Fruit fly (Drosophila melanogaster) whole organism, prepupa: Measurements from ENCODE around the gene CG3117.

Experiments used
- CG11294 ChIP-seq: fragments of 200-800 bp; sonication (Bioruptor generic); IDR thresholded peaks from 2 replicates; pipeline ENCODE4 v1.3.6; 2022; ENCODE audit warnings: missing biosample characterization, missing genetic modification characterization
- CG11762 ChIP-seq: fragments of 200-800 bp; sonication (Bioruptor generic); optimal IDR thresholded peaks from 3 replicates; lab custom pipeline; 2016; ENCODE audit warnings: missing biosample characterization, missing genetic modification characterization; ENCODE audit not compliant: insufficient read depth
- CG11902 ChIP-seq: fragments of 200-800 bp; sonication (Bioruptor generic); optimal IDR thresholded peaks from 3 replicates; lab custom pipeline; 2016; ENCODE audit warnings: missing biosample characterization, missing genetic modification characterization
- CG15336 ChIP-seq: fragments of 200-800 bp; sonication (Bioruptor generic); IDR thresholded peaks from 2 replicates; pipeline ENCODE4 v1.3.6; 2022; ENCODE audit warnings: missing biosample characterization, missing genetic modification characterization
- CG1621 ChIP-seq: fragments of 200-800 bp; sonication (Bioruptor generic); optimal IDR thresholded peaks from 3 replicates; lab custom pipeline; 2018; ENCODE audit warnings: missing biosample characterization, mild to moderate bottlenecking, missing genetic modification characterization
- CG16779 ChIP-seq: fragments of 200-800 bp; sonication (Bioruptor generic); optimal IDR thresholded peaks from 3 replicates; lab custom pipeline; 2017; ENCODE audit warnings: missing biosample characterization, mild to moderate bottlenecking, missing genetic modification characterization
- CG31627 ChIP-seq: fragments of 200-800 bp; sonication (Bioruptor generic); optimal IDR thresholded peaks from 3 replicates; lab custom pipeline; 2016; ENCODE audit warnings: missing biosample characterization, missing genetic modification characterization
- CG32006 ChIP-seq: fragments of 200-800 bp; sonication (Bioruptor generic); optimal IDR thresholded peaks from 3 replicates; lab custom pipeline; 2017; ENCODE audit warnings: missing biosample characterization, mild to moderate bottlenecking, missing genetic modification characterization
- CG4318 ChIP-seq: fragments of 200-800 bp; sonication (Bioruptor generic); optimal IDR thresholded peaks from 3 replicates; lab custom pipeline; 2017; ENCODE audit warnings: missing biosample characterization, mild to moderate bottlenecking, missing genetic modification characterization
- CG6163 ChIP-seq: fragments of 200-800 bp; sonication (Bioruptor generic); IDR thresholded peaks from 3 replicates; pipeline ENCODE4 v1.3.6; 2022; ENCODE audit warnings: missing biosample characterization, missing genetic modification characterization
- CG6792 ChIP-seq: fragments of 200-800 bp; sonication (Bioruptor generic); optimal IDR thresholded peaks from 3 replicates; lab custom pipeline; 2016; ENCODE audit warnings: missing biosample characterization, missing genetic modification characterization
- CG6808 ChIP-seq: fragments of 200-800 bp; sonication (Bioruptor generic); optimal IDR thresholded peaks from 3 replicates; lab custom pipeline; 2017; ENCODE audit warnings: missing biosample characterization, missing genetic modification characterization, mild to moderate bottlenecking, moderate library complexity, missing genetic modification reagents
- CG6854 ChIP-seq: fragments of 200-800 bp; sonication (Bioruptor generic); optimal IDR thresholded peaks from 2 replicates; lab custom pipeline; 2017; ENCODE audit warnings: missing biosample characterization, mild to moderate bottlenecking, missing genetic modification characterization
- CG7368 ChIP-seq: fragments of 200-800 bp; sonication (Bioruptor generic); optimal IDR thresholded peaks from 3 replicates; lab custom pipeline; 2016; ENCODE audit warnings: missing biosample characterization, missing genetic modification characterization
- CG8119 ChIP-seq: fragments of 200-800 bp; sonication (Bioruptor generic); IDR thresholded peaks from 3 replicates; pipeline ENCODE4 v1.3.6; 2022; ENCODE audit warnings: missing biosample characterization, missing genetic modification characterization
- CG8319 ChIP-seq: fragments of 200-800 bp; sonication (Bioruptor generic); optimal IDR thresholded peaks from 3 replicates; lab custom pipeline; 2016; ENCODE audit warnings: missing biosample characterization, missing genetic modification characterization
- CG8632 ChIP-seq: fragments of 200-800 bp; sonication (Bioruptor generic); optimal IDR thresholded peaks from 3 replicates; lab custom pipeline; 2016; ENCODE audit warnings: missing biosample characterization, missing genetic modification characterization
- CG9139 ChIP-seq: fragments of 200-800 bp; sonication (Bioruptor generic); optimal IDR thresholded peaks from 3 replicates; lab custom pipeline; 2017; ENCODE audit warnings: missing biosample characterization, mild to moderate bottlenecking, missing genetic modification characterization
- Eip75B ChIP-seq: fragments of 200-800 bp; sonication (Bioruptor generic); optimal IDR thresholded peaks from 3 replicates; lab custom pipeline; 2016; ENCODE audit warnings: missing biosample characterization, missing genetic modification characterization
- Eip78C ChIP-seq: fragments of 200-800 bp; sonication (Bioruptor generic); peaks from one replicate; lab custom pipeline; 2016; ENCODE audit warnings: missing biosample characterization, missing genetic modification characterization
- Ets21C ChIP-seq: fragments of 200-800 bp; sonication (Bioruptor generic); optimal IDR thresholded peaks from 3 replicates; lab custom pipeline; 2016; ENCODE audit warnings: missing biosample characterization, missing genetic modification characterization
- Ets96B ChIP-seq: fragments of 200-800 bp; optimal IDR thresholded peaks from 2 replicates; lab custom pipeline; 2019; ENCODE audit warnings: missing biosample characterization, mild to moderate bottlenecking, missing genetic modification characterization, moderate library complexity
- Gug ChIP-seq: fragments of 200-800 bp; sonication (Bioruptor generic); IDR thresholded peaks from 2 replicates; pipeline ENCODE4 v1.3.6; 2022; ENCODE audit warnings: missing biosample characterization, missing genetic modification characterization
- Hr39 ChIP-seq: fragments of 200-800 bp; sonication (Bioruptor generic); optimal IDR thresholded peaks from 2 replicates; lab custom pipeline; 2016; ENCODE audit warnings: missing biosample characterization, missing genetic modification characterization
- Met ChIP-seq: fragments of 200-800 bp; sonication (Bioruptor generic); optimal IDR thresholded peaks from 3 replicates; lab custom pipeline; 2016; ENCODE audit warnings: missing biosample characterization, missing genetic modification characterization
- OdsH ChIP-seq: fragments of 200-800 bp; sonication (Bioruptor generic); optimal IDR thresholded peaks from 3 replicates; lab custom pipeline; 2016; ENCODE audit warnings: missing biosample characterization, missing genetic modification characterization
- Smox ChIP-seq: fragments of 200-800 bp; sonication (Bioruptor generic); optimal IDR thresholded peaks from 3 replicates; lab custom pipeline; 2016; ENCODE audit warnings: missing biosample characterization, missing genetic modification characterization
- Sox102F ChIP-seq: fragments of 200-800 bp; sonication (Bioruptor generic); optimal IDR thresholded peaks from 2 replicates; lab custom pipeline; 2016; ENCODE audit warnings: missing biosample characterization, mild to moderate bottlenecking, missing genetic modification characterization
- Sox14 ChIP-seq: fragments of 200-800 bp; sonication (Bioruptor generic); optimal IDR thresholded peaks from 3 replicates; lab custom pipeline; 2016; ENCODE audit warnings: missing biosample characterization, missing genetic modification characterization
- Sox15 ChIP-seq: fragments of 200-800 bp; sonication (Bioruptor generic); optimal IDR thresholded peaks from 3 replicates; lab custom pipeline; 2016; ENCODE audit warnings: missing biosample characterization, missing genetic modification characterization
- dac ChIP-seq: fragments of 200-800 bp; sonication (Bioruptor generic); optimal IDR thresholded peaks from 2 replicates; lab custom pipeline; 2017; ENCODE audit warnings: missing biosample characterization, mild to moderate bottlenecking, missing genetic modification characterization
- dsx ChIP-seq: fragments of 200-800 bp; optimal IDR thresholded peaks from 3 replicates; lab custom pipeline; 2019; ENCODE audit warnings: missing biosample characterization, mild to moderate bottlenecking, missing genetic modification characterization, moderate library complexity; ENCODE audit not compliant: poor library complexity, severe bottlenecking
- eg ChIP-seq: fragments of 200-800 bp; sonication (Bioruptor generic); IDR thresholded peaks from 3 replicates; pipeline ENCODE4 v1.3.6; 2022; ENCODE audit warnings: missing biosample characterization, missing genetic modification characterization
- esn ChIP-seq: fragments of 200-800 bp; sonication (Bioruptor generic); optimal IDR thresholded peaks from 2 replicates; lab custom pipeline; 2016; ENCODE audit warnings: missing biosample characterization, mild to moderate bottlenecking, missing genetic modification characterization, moderate library complexity
- fd59A ChIP-seq: fragments of 200-800 bp; sonication (Bioruptor generic); optimal IDR thresholded peaks from 2 replicates; lab custom pipeline; 2017; ENCODE audit warnings: missing biosample characterization, mild to moderate bottlenecking, missing genetic modification characterization, missing genetic modification reagents
- fkh ChIP-seq: fragments of 200-800 bp; sonication (Bioruptor generic); optimal IDR thresholded peaks from 3 replicates; lab custom pipeline; 2017; ENCODE audit warnings: missing biosample characterization, mild to moderate bottlenecking, missing genetic modification characterization, moderate library complexity
- lz ChIP-seq: fragments of 200-800 bp; sonication (Bioruptor generic); optimal IDR thresholded peaks from 3 replicates; lab custom pipeline; 2016; ENCODE audit warnings: missing biosample characterization, missing genetic modification characterization
- net ChIP-seq: fragments of 200-800 bp; sonication (Bioruptor generic); optimal IDR thresholded peaks from 3 replicates; lab custom pipeline; 2016; ENCODE audit warnings: missing biosample characterization, missing genetic modification characterization
- salr ChIP-seq, 2 experiments: fragments of 200-800 bp; sonication (Bioruptor generic); optimal IDR thresholded peaks; 3 replicates each; lab custom pipeline; 2016 to 2018; ENCODE audit warnings: missing biosample characterization in 2 of 2, missing genetic modification characterization in 2 of 2, mild to moderate bottlenecking in 1 of 2
- spab ChIP-seq: fragments of 200-800 bp; sonication (Bioruptor generic); optimal IDR thresholded peaks from 2 replicates; lab custom pipeline; 2017; ENCODE audit warnings: missing biosample characterization, mild to moderate bottlenecking, missing genetic modification characterization, missing genetic modification reagents
- ss ChIP-seq, 2 experiments: fragments of 200-800 bp; sonication (Bioruptor generic); optimal IDR thresholded peaks; 2 replicates in 1 of 2; 3 replicates in 1 of 2; lab custom pipeline; 2017 to 2018; ENCODE audit warnings: mild to moderate bottlenecking in 2 of 2, missing biosample characterization in 2 of 2, missing genetic modification characterization in 2 of 2, moderate library complexity in 1 of 2
- svp ChIP-seq: fragments of 200-800 bp; sonication (Bioruptor generic); peaks from one replicate; lab custom pipeline; 2016; ENCODE audit warnings: missing biosample characterization, missing genetic modification characterization
- topi ChIP-seq: fragments of 200-800 bp; sonication (Bioruptor generic); optimal IDR thresholded peaks from 3 replicates; lab custom pipeline; 2016; ENCODE audit warnings: missing biosample characterization, missing genetic modification characterization
- vri ChIP-seq: fragments of 200-800 bp; sonication (Bioruptor generic); optimal IDR thresholded peaks from 3 replicates; lab custom pipeline; 2016; ENCODE audit warnings: missing biosample characterization, mild to moderate bottlenecking, missing genetic modification characterization

The CG3117 gene

DNA sequence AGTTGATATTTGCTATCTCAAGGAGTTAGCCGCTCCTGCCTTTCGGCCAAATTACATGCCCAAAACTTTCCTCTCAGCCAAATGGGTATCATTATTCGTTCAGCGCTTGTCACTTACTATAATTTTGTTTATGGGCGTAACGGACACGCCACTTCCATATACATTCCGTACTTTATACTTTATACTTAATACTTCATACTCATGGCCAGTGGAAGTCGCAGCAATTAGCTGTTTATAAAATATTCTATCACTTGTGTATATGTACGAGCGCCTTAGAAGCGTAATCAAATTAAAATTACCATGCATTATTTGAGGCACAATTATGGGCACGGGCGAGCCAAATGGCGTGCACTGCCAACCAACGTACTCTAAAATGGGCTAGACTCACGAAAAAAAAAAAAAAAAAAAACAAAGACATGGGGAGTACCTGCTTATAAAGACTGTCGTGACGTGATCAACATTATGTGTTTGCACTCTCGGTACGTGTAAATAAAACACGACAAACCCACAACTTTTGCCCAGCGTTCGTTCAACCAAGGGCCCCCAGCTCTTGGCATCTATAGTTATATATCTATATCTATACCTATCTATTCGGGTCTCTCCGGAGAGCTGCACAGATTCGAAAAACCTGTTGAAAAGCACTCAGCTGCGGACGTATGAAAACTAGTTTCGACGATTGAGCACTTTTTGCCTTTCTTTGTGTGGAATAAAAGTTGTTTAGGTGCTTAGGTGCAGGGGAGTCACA is 14.3 kb upstream of the CG3117 start:
- no peak for TF ChIP-seq CG6792 (GFP tag; lab: Kevin White, UChicago)
- TF ChIP-seq CG8319 (GFP tag; lab: Kevin White, UChicago), result no peak
- TF ChIP-seq CG7368 (GFP tag; lab: Kevin White, UChicago), result no peak
- peak; percentile 89 for TF ChIP-seq fkh (GFP tag; lab: Kevin White, UChicago)
- peak; percentile 4 for TF ChIP-seq CG1621 (tag; lab: Kevin White, UChicago)
- TF ChIP-seq Sox102F (GFP tag; lab: Kevin White, UChicago), result no peak
- peak in 1 of 2 experiments; percentile 78 for TF ChIP-seq ss (GFP tag; optimal IDR thresholded peaks at IDR 0.05; lab: Kevin White, UChicago)
- no peak for TF ChIP-seq Met (GFP tag; lab: Kevin White, UChicago)

DNA sequence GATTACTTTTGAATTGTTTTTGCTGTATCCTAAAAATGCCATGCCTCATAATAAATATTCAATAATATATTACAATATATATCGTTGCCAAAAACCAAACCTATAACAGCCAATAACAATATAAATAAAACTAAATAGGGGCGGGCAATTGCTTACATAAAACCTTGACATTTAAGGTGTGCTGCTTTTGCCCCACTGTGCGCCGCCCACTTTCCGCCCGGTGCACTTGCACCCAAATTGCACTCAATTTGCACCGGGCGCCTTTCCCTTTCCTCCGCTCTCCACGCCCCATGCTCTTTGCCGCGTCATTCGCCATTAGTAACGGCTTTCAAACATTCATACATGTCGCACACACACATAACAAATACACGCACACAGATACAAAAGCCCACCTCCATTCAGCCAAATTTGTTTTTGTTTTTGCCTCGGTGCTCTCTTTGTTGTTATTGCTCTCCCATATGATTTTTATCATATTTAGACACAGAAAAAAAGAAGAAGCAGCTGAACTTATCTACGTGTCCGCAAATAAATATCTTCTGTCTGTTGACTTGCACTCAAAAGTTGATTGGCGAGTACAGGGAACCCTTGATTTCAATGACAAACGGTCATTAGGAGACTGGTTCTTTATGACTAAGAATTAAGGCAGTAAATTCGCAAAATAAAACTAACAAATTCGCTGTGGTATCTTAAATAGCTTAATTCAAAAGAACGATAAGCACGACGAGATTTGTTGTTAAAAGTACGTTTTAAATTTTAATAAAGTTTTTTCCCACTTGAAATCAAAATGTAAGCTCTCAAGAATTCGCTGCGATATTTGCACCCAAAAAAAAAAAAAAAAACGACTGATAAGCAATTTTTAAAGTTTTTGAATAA is 11.1 kb upstream of the CG3117 start:
- peak; percentile 6 for TF ChIP-seq Ets96B (tag; lab: Kevin White, UChicago)
- TF ChIP-seq net (GFP tag; lab: Kevin White, UChicago), result peak; percentile 78
- TF ChIP-seq lz (GFP tag; lab: Kevin White, UChicago), result peak; percentile 17
- no peak for TF ChIP-seq CG9139
- peak; percentile 50 for TF ChIP-seq spab (GFP tag; lab: Kevin White, UChicago)
- no peak for TF ChIP-seq dsx (GFP tag; lab: Kevin White, UChicago)
- peak; percentile 78 for TF ChIP-seq svp
- no peak for TF ChIP-seq Ets21C (GFP tag; lab: Kevin White, UChicago)
- TF ChIP-seq CG4318, result peak; percentile 67
- peak; percentile 55 for TF ChIP-seq CG8632 (GFP tag; lab: Kevin White, UChicago)
- TF ChIP-seq CG1621 (tag; lab: Kevin White, UChicago), result no peak
- TF ChIP-seq CG11902 (GFP tag; lab: Kevin White, UChicago), result no peak
- TF ChIP-seq Sox14 (GFP tag; lab: Kevin White, UChicago), result peak; percentile 16
- TF ChIP-seq CG6163 (GFP tag; lab: Robert Waterston, UW), result peak; percentile 75
- TF ChIP-seq CG8319 (GFP tag; lab: Kevin White, UChicago), result peak; percentile 11
- TF ChIP-seq CG31627 (GFP tag; lab: Kevin White, UChicago), result peak; percentile 24
- TF ChIP-seq Smox, result peak; percentile 50
- TF ChIP-seq salr (GFP tag; optimal IDR thresholded peaks at IDR 0.05; lab: Kevin White, UChicago), result peak in 1 of 2 experiments; percentile 43
- no peak for TF ChIP-seq Sox15 (GFP tag; lab: Kevin White, UChicago)
- peak; percentile 47 for TF ChIP-seq vri (GFP tag; lab: Kevin White, UChicago)
- peak; percentile 88 for TF ChIP-seq CG8119
- TF ChIP-seq CG6854 (GFP tag; lab: Kevin White, UChicago), result no peak
- no peak for TF ChIP-seq CG16779 (tag; lab: Kevin White, UChicago)
- peak; percentile 84 for TF ChIP-seq CG32006 (GFP tag; lab: Kevin White, UChicago)
- TF ChIP-seq CG6808 (GFP tag; lab: Kevin White, UChicago), result peak; percentile 42
- TF ChIP-seq Eip75B (GFP tag; lab: Kevin White, UChicago), result peak; percentile 14
- no peak for TF ChIP-seq fd59A (GFP tag; lab: Kevin White, UChicago)
- peak; percentile 92 for TF ChIP-seq fkh (GFP tag; lab: Kevin White, UChicago)
- TF ChIP-seq Gug, result peak; percentile 70
- no peak for TF ChIP-seq CG7368 (GFP tag; lab: Kevin White, UChicago)
- TF ChIP-seq OdsH, result peak; percentile 54
- TF ChIP-seq esn (GFP tag; lab: Kevin White, UChicago), result peak; percentile 44
- peak; percentile 52 for TF ChIP-seq CG6792 (GFP tag; lab: Kevin White, UChicago)
- TF ChIP-seq Eip78C (GFP tag; lab: Kevin White, UChicago), result peak; percentile 84
- peak; percentile 88 for TF ChIP-seq eg
- TF ChIP-seq ss (GFP tag; optimal IDR thresholded peaks at IDR 0.05; lab: Kevin White, UChicago), result peak; percentile 23 to 47
- TF ChIP-seq CG11294 (GFP tag; lab: Robert Waterston, UW), result peak; percentile 44; the same call in 1 of the 2 replicates
- peak; percentile 89 for TF ChIP-seq CG15336 (GFP tag; lab: Robert Waterston, UW)
- TF ChIP-seq Hr39 (GFP tag; lab: Kevin White, UChicago), result peak; percentile 20
- peak; percentile 36 for TF ChIP-seq CG11762
- TF ChIP-seq dac (GFP tag; lab: Kevin White, UChicago), result peak; percentile 66
- peak; percentile 33 for TF ChIP-seq topi (GFP tag; lab: Kevin White, UChicago)
- peak; percentile 46 for TF ChIP-seq Met (GFP tag; lab: Kevin White, UChicago)
